Fruit fly (Drosophila melanogaster) whole organism, embryonic: ENCODE data around the gene dally.

Experiments
- Ada2b ChIP-seq: fragments of 200-800 bp; sonication (Bioruptor generic); IDR thresholded peaks from 2 replicates; pipeline ENCODE4 v1.3.6; 2022; ENCODE audit warnings: missing biosample characterization, missing genetic modification characterization
- Atf6 ChIP-seq: fragments of 200-800 bp; sonication (Bioruptor generic); IDR thresholded peaks from 2 replicates; pipeline ENCODE4 v1.3.6; 2022; ENCODE audit warnings: missing biosample characterization, missing genetic modification characterization
- Awh ChIP-seq: fragments of 200-800 bp; sonication (Bioruptor generic); IDR thresholded peaks from 2 replicates; pipeline ENCODE4, ENCODE4 v1.3.6; 2022; ENCODE audit warnings: missing biosample characterization, missing genetic modification characterization
- Bdp1 ChIP-seq: fragments of 200-800 bp; sonication (Bioruptor generic); optimal IDR thresholded peaks from 3 replicates; lab custom pipeline; 2016; ENCODE audit warnings: missing biosample characterization, missing genetic modification characterization
- BtbVII ChIP-seq: fragments of 200-800 bp; sonication (Bioruptor generic); optimal IDR thresholded peaks from 3 replicates; lab custom pipeline; 2017; ENCODE audit warnings: missing biosample characterization, mild to moderate bottlenecking, missing genetic modification characterization
- CG11456 ChIP-seq: fragments of 200-800 bp; sonication (Bioruptor generic); IDR thresholded peaks from 3 replicates; pipeline ENCODE4 v1.3.6; 2022; ENCODE audit warnings: missing biosample characterization, missing genetic modification characterization
- CG12659 ChIP-seq: fragments of 200-800 bp; sonication (Bioruptor generic); optimal IDR thresholded peaks from 3 replicates; lab custom pipeline; 2017; ENCODE audit warnings: mild to moderate bottlenecking, missing biosample characterization, missing genetic modification reagents, missing genetic modification characterization
- CG13287 ChIP-seq: fragments of 200-800 bp; sonication (Bioruptor generic); IDR thresholded peaks from 2 replicates; pipeline ENCODE4 v1.3.6; 2022; ENCODE audit warnings: missing biosample characterization, missing genetic modification characterization; ENCODE audit not compliant: partially characterized antibody
- CG1529 ChIP-seq: fragments of 200-800 bp; sonication (Bioruptor generic); optimal IDR thresholded peaks from 3 replicates; lab custom pipeline; 2018; ENCODE audit warnings: missing biosample characterization, missing genetic modification characterization
- CG17361 ChIP-seq: fragments of 200-800 bp; sonication (Bioruptor generic); IDR thresholded peaks from 3 replicates; pipeline ENCODE4 v1.3.6; 2022; ENCODE audit warnings: missing biosample characterization, missing genetic modification characterization
- CG17612 ChIP-seq: fragments of 200-800 bp; sonication (Bioruptor generic); IDR thresholded peaks from 2 replicates; pipeline ENCODE4 v1.3.6; 2022; ENCODE audit warnings: missing biosample characterization, missing genetic modification characterization
- CG18262 ChIP-seq: fragments of 200-800 bp; optimal IDR thresholded peaks from 3 replicates; lab custom pipeline; 2019; ENCODE audit warnings: missing biosample characterization, mild to moderate bottlenecking, missing genetic modification characterization, moderate library complexity
- CG3065 ChIP-seq: fragments of 200-800 bp; sonication (Bioruptor generic); optimal IDR thresholded peaks from 2 replicates; lab custom pipeline; 2016; ENCODE audit warnings: missing biosample characterization, missing genetic modification characterization
- CG3838 ChIP-seq: fragments of 200-800 bp; sonication (Bioruptor generic); optimal IDR thresholded peaks from 3 replicates; lab custom pipeline; 2016; ENCODE audit warnings: missing biosample characterization, missing genetic modification characterization
- CG4328 ChIP-seq: fragments of 200-800 bp; sonication (Bioruptor generic); optimal IDR thresholded peaks from 3 replicates; lab custom pipeline; 2017; ENCODE audit warnings: missing biosample characterization, missing genetic modification reagents, missing genetic modification characterization
- CG4360 ChIP-seq: fragments of 200-800 bp; sonication (Bioruptor generic); IDR thresholded peaks from 2 replicates; pipeline ENCODE4 v1.3.6; 2022; ENCODE audit warnings: missing biosample characterization, missing genetic modification characterization
- CG4820 ChIP-seq: fragments of 200-800 bp; sonication (Bioruptor generic); optimal IDR thresholded peaks from 3 replicates; lab custom pipeline; 2016; ENCODE audit warnings: missing biosample characterization, missing genetic modification characterization
- CG5245 ChIP-seq: fragments of 200-800 bp; sonication (Bioruptor generic); optimal IDR thresholded peaks from 3 replicates; lab custom pipeline; 2016; ENCODE audit warnings: missing biosample characterization, missing genetic modification characterization
- CG6272 ChIP-seq: fragments of 200-800 bp; sonication (Bioruptor generic); IDR thresholded peaks from 2 replicates; pipeline ENCODE4 v1.3.6; 2022; ENCODE audit warnings: missing biosample characterization, missing genetic modification characterization
- CG6689 ChIP-seq: fragments of 200-800 bp; sonication (Bioruptor generic); IDR thresholded peaks from 2 replicates; pipeline ENCODE4 v1.3.6; 2022; ENCODE audit warnings: missing biosample characterization, missing genetic modification characterization
- CG7987 ChIP-seq: fragments of 200-800 bp; sonication (Bioruptor generic); optimal IDR thresholded peaks from 2 replicates; lab custom pipeline; 2018; ENCODE audit warnings: missing biosample characterization, mild to moderate bottlenecking, missing genetic modification characterization, moderate library complexity
- D19B ChIP-seq: fragments of 200-800 bp; sonication (Bioruptor generic); optimal IDR thresholded peaks from 2 replicates; lab custom pipeline; 2017; ENCODE audit warnings: missing biosample characterization, mild to moderate bottlenecking, missing genetic modification characterization
- Dad ChIP-seq: fragments of 200-800 bp; sonication (Bioruptor generic); optimal IDR thresholded peaks from 3 replicates; lab custom pipeline; 2016; ENCODE audit warnings: missing biosample characterization, missing genetic modification characterization
- Dip2 ChIP-seq: fragments of 200-800 bp; sonication (Bioruptor generic); IDR thresholded peaks from 2 replicates; pipeline ENCODE4 v1.3.6; 2022; ENCODE audit warnings: missing biosample characterization, missing genetic modification characterization
- E2f1 ChIP-seq: fragments of 200-800 bp; sonication (Bioruptor generic); IDR thresholded peaks from 2 replicates; pipeline ENCODE4 v1.3.6; 2022; ENCODE audit warnings: missing biosample characterization, missing genetic modification characterization
- Fer2 ChIP-seq: fragments of 200-800 bp; sonication (Bioruptor generic); optimal IDR thresholded peaks from 2 replicates; lab custom pipeline; 2018; ENCODE audit warnings: missing biosample characterization, mild to moderate bottlenecking, missing genetic modification characterization, moderate library complexity
- Gsc ChIP-seq: fragments of 200-800 bp; sonication (Bioruptor generic); IDR thresholded peaks from 2 replicates; pipeline ENCODE4 v1.3.6; 2022; ENCODE audit warnings: missing biosample characterization, missing genetic modification characterization
- HLH4C ChIP-seq: fragments of 200-800 bp; sonication (Bioruptor generic); IDR thresholded peaks from 3 replicates; pipeline ENCODE4 v1.3.6; 2022; ENCODE audit warnings: missing biosample characterization, missing genetic modification characterization; ENCODE audit not compliant: partially characterized antibody
- Hr3 ChIP-seq: fragments of 200-800 bp; sonication (Bioruptor generic); optimal IDR thresholded peaks from 3 replicates; lab custom pipeline; 2016; ENCODE audit warnings: missing biosample characterization, missing genetic modification characterization
- Lim3 ChIP-seq: fragments of 200-800 bp; sonication (Bioruptor generic); IDR thresholded peaks from 2 replicates; pipeline ENCODE4 v1.3.6; 2022; ENCODE audit warnings: missing biosample characterization, missing genetic modification characterization
- MTF-1 ChIP-seq: fragments of 200-800 bp; sonication (Bioruptor generic); optimal IDR thresholded peaks from 2 replicates; lab custom pipeline; 2018; ENCODE audit warnings: missing biosample characterization, mild to moderate bottlenecking, missing genetic modification characterization, borderline replicate concordance
- Mrtf ChIP-seq: fragments of 200-800 bp; sonication (Bioruptor generic); IDR thresholded peaks from 3 replicates; pipeline ENCODE4 v1.3.6; 2022; ENCODE audit warnings: missing biosample characterization, missing genetic modification characterization
- Pdp1 ChIP-seq, 2 experiments: fragments of 200-800 bp; sonication (Bioruptor generic); optimal IDR thresholded peaks; 3 replicates each; lab custom pipeline; 2016; ENCODE audit warnings: missing biosample characterization in 2 of 2, missing genetic modification characterization in 2 of 2, mild to moderate bottlenecking in 1 of 2, moderate library complexity in 1 of 2
- Ptx1 ChIP-seq: fragments of 200-800 bp; sonication (Bioruptor generic); IDR thresholded peaks from 2 replicates; pipeline ENCODE4 v1.3.6; 2022; ENCODE audit warnings: missing biosample characterization, missing genetic modification characterization
- bowl ChIP-seq: fragments of 200-800 bp; sonication (Bioruptor generic); IDR thresholded peaks from 2 replicates; pipeline ENCODE4 v1.3.6; 2022; ENCODE audit warnings: missing biosample characterization, missing genetic modification characterization
- cato ChIP-seq: fragments of 200-800 bp; sonication (Bioruptor generic); optimal IDR thresholded peaks from 2 replicates; lab custom pipeline; 2016; ENCODE audit warnings: missing biosample characterization, missing genetic modification characterization, borderline replicate concordance
- dati ChIP-seq: fragments of 200-800 bp; sonication (Bioruptor generic); IDR thresholded peaks from 2 replicates; pipeline ENCODE4 v1.3.6; 2022; ENCODE audit warnings: missing biosample characterization, missing genetic modification characterization
- fd102C ChIP-seq: fragments of 200-800 bp; sonication (Bioruptor generic); optimal IDR thresholded peaks from 2 replicates; lab custom pipeline; 2018; ENCODE audit warnings: missing biosample characterization, mild to moderate bottlenecking, missing genetic modification characterization, moderate library complexity
- fd3F ChIP-seq: fragments of 200-800 bp; sonication (Bioruptor generic); optimal IDR thresholded peaks from 2 replicates; lab custom pipeline; 2018; ENCODE audit warnings: missing biosample characterization, mild to moderate bottlenecking, missing genetic modification characterization, moderate library complexity
- hkb ChIP-seq, 2 experiments: fragments of 200-800 bp in 1 of 2; fragments of >200 bp in 1 of 2; sonication (Bioruptor generic) in 1 of 2; IDR thresholded peaks in 1 of 2; optimal IDR thresholded peaks in 1 of 2; 2 replicates each; pipeline versions ENCODE4 v1.3.6 to Lab custom; 2017 to 2022; ENCODE audit warnings: missing biosample characterization in 1 of 2, missing genetic modification characterization in 1 of 2
- kay ChIP-seq: fragments of 200-800 bp; sonication (Bioruptor generic); optimal IDR thresholded peaks from 2 replicates; lab custom pipeline; 2016; ENCODE audit warnings: missing biosample characterization, missing genetic modification characterization
- lilli ChIP-seq: fragments of 200-800 bp; sonication (Bioruptor generic); optimal IDR thresholded peaks from 3 replicates; lab custom pipeline; 2016; ENCODE audit warnings: missing biosample characterization, missing genetic modification characterization
- lmd ChIP-seq: fragments of 200-800 bp; sonication (Bioruptor generic); IDR thresholded peaks from 2 replicates; pipeline ENCODE4 v1.3.6; 2022; ENCODE audit warnings: missing biosample characterization, missing genetic modification characterization
- mld ChIP-seq: fragments of 200-800 bp; sonication (Bioruptor generic); IDR thresholded peaks from 3 replicates; pipeline ENCODE4 v1.3.6; 2022; ENCODE audit warnings: missing biosample characterization, missing genetic modification characterization; ENCODE audit not compliant: partially characterized antibody
- nerfin-2 ChIP-seq: fragments of 200-800 bp; sonication (Bioruptor generic); IDR thresholded peaks from 2 replicates; pipeline ENCODE4 v1.3.6; 2022; ENCODE audit warnings: missing biosample characterization, missing genetic modification characterization; ENCODE audit not compliant: partially characterized antibody
- odd ChIP-seq: fragments of 200-800 bp; sonication (Bioruptor generic); optimal IDR thresholded peaks from 2 replicates; lab custom pipeline; 2017; ENCODE audit warnings: missing biosample characterization, mild to moderate bottlenecking, missing genetic modification characterization
- org-1 ChIP-seq: fragments of 200-800 bp; sonication (Bioruptor generic); optimal IDR thresholded peaks from 2 replicates; lab custom pipeline; 2017; ENCODE audit warnings: missing biosample characterization, missing genetic modification characterization
- psq ChIP-seq: fragments of 200-800 bp; sonication (Bioruptor generic); optimal IDR thresholded peaks from 2 replicates; lab custom pipeline; 2017; ENCODE audit warnings: missing biosample characterization, missing genetic modification characterization
- pum ChIP-seq: fragments of 200-800 bp; sonication (Bioruptor generic); optimal IDR thresholded peaks from 2 replicates; lab custom pipeline; 2016; ENCODE audit warnings: missing biosample characterization, missing genetic modification characterization
- row ChIP-seq: fragments of 200-800 bp; sonication (Bioruptor generic); IDR thresholded peaks from 3 replicates; pipeline ENCODE4 v1.3.6; 2022; ENCODE audit warnings: missing biosample characterization, missing genetic modification characterization
- sima ChIP-seq: fragments of 200-800 bp; sonication (Bioruptor generic); optimal IDR thresholded peaks from 2 replicates; lab custom pipeline; 2016; ENCODE audit warnings: missing biosample characterization, missing genetic modification characterization
- stwl ChIP-seq: fragments of 200-800 bp; sonication (Bioruptor generic); optimal IDR thresholded peaks from 3 replicates; lab custom pipeline; 2018; ENCODE audit warnings: missing biosample characterization, mild to moderate bottlenecking, missing genetic modification characterization, moderate library complexity

The dally gene

DNA sequence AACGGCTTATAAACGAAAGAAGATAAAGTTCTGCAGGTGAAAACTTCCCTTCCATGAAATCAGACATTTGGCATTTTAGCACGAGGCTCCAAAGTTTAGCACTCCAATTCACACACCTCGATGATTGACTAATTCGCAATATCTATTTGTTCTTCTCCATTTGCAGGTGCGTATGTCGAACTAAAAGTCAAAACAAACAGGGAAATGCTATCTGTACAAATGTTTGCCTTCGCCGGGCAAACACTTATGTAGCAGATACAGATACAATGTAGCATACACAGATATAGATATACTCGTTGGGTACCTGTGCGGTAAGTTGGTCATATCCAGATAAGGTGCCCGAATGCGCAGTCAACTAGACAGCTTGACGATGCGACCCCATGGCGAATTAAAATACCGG is 7.6 kb downstream of the dally start:
- TF ChIP-seq CG6272 (no peak), Pdp1 (GFP tag; optimal IDR thresholded peaks at IDR 0.05; lab: Kevin White, UChicago) (peak in 1 of 2 experiments; percentile 13), CG3838 (no peak), nerfin-2 (GFP tag; lab: Robert Waterston, UW) (no peak), pum (GFP tag; lab: Kevin White, UChicago) (no peak), sima (GFP tag; lab: Kevin White, UChicago) (no peak), Ada2b (GFP tag; lab: Robert Waterston, UW) (no peak), CG6689 (GFP tag; lab: Robert Waterston, UW) (no peak), E2f1 (GFP tag; lab: Robert Waterston, UW) (no peak), psq (GFP tag; lab: Kevin White, UChicago) (no peak), bowl (no peak), odd (GFP tag; lab: Kevin White, UChicago) (peak; percentile 30), Fer2 (tag; lab: Kevin White, UChicago) (no peak), D19B (GFP tag; lab: Kevin White, UChicago) (no peak), Atf6 (GFP tag; lab: Robert Waterston, UW) (no peak), CG13287 (GFP tag; lab: Robert Waterston, UW) (no peak), lmd (no peak), CG4328 (no peak), Bdp1 (GFP tag; lab: Kevin White, UChicago) (no peak), kay (no peak), Dip2 (no peak), Hr3 (GFP tag; lab: Kevin White, UChicago) (no peak), Gsc (GFP tag; lab: Robert Waterston, UW) (no peak), HLH4C (GFP tag; lab: Robert Waterston, UW) (no peak), fd102C (GFP tag; lab: Kevin White, UChicago) (peak; percentile 55), Awh (no peak), CG3065 (GFP tag; lab: Kevin White, UChicago) (no peak), cato (GFP tag; lab: Kevin White, UChicago) (no peak), CG4820 (GFP tag; lab: Kevin White, UChicago) (no peak), CG17612 (GFP tag; lab: Robert Waterston, UW) (no peak), BtbVII (peak; percentile 23), CG17361 (no peak; the same call in 2 of the 3 replicates), fd3F (GFP tag; lab: Kevin White, UChicago) (no peak), MTF-1 (GFP tag; lab: Kevin White, UChicago) (peak; percentile 55), row (GFP tag; lab: Robert Waterston, UW) (no peak), stwl (no peak), Mrtf (GFP tag; lab: Robert Waterston, UW) (no peak), Dad (no peak), Ptx1 (GFP tag; lab: Robert Waterston, UW) (no peak), CG1529 (GFP tag; lab: Kevin White, UChicago) (peak; percentile 18), CG7987 (peak; percentile 62), CG18262 (tag; lab: Kevin White, UChicago) (peak; percentile 31), CG12659 (GFP tag; lab: Kevin White, UChicago) (no peak), CG5245 (no peak), mld (GFP tag; lab: Robert Waterston, UW) (no peak), lilli (GFP tag; lab: Kevin White, UChicago) (no peak), hkb (optimal IDR thresholded peaks at IDR 0.05; lab: Kevin White, UChicago) (no peak), hkb (GFP tag; IDR thresholded peaks at IDR 0.05; lab: Robert Waterston, UW) (peak; percentile 45; the same call in 1 of the 2 replicates), CG4360 (GFP tag; lab: Robert Waterston, UW) (no peak), dati (GFP tag; lab: Robert Waterston, UW) (no peak), Lim3 (no peak), CG11456 (0 out of 3 replicates have a peak, but pooled peaks have one; percentile 54), org-1 (GFP tag; lab: Kevin White, UChicago) (no peak)
